Worm (Caenorhabditis elegans): ENCODE measurements around the gene T19D12.6.

T19D12.6 gene

DNA sequence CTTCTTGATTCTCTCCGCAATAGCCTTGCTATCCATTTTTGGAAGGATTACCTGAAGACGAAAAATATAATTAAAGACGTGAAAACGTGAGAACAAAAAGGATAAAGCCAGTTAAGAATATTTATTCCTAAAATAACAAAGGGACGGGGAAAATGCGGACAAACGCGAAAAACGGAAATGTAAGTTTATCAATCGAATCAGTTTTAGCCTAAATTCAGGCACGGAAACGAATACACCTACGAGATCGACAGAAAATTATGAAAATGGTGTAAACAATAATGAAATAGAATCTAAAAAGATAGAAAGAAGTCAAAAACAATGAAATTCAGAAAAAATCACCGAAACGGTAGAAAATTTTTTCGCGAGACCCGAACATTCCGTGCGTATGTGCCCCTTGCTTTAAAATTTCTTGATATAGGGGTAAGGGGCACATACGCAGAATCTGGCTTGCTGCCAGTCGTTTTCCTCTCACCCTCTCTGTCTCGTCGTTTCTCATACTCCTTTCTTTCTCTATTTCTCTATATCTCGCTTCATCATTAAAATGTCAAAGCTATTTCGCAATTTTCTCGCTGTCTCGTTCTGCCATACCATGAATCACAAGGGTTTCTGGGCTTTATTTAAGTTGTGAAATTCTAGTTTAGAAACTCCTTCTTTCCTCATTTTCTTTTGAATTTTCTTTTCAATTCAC is 54.2 kb downstream of the T19D12.6 start, which contains the start of gene icd-1 (continued):
- TF ChIP-seq zag-1 (tag; optimal IDR thresholded peaks at IDR 0.05): peak; percentile 91
- TF ChIP-seq elt-3 (tag; optimal IDR thresholded peaks at IDR 0.05): no peak
- TF ChIP-seq nhr-77 (tag; optimal IDR thresholded peaks at IDR 0.05): no peak

ce11 chrII:6587264-6587870 is 55.5 kb downstream of the T19D12.6 start, which contains the start of gene C56C10.7:
C56C10.7 (minus strand) TSS chrII:6587575.
- TF ChIP-seq ztf-4 (tag; optimal IDR thresholded peaks at IDR 0.05): peak; percentile 69
- peak; percentile 51 for TF ChIP-seq crh-2 (tag; optimal IDR thresholded peaks at IDR 0.05)
- TF ChIP-seq nhr-12 (tag; optimal IDR thresholded peaks at IDR 0.05): no peak
- TF ChIP-seq lsy-2 (tag; optimal IDR thresholded peaks at IDR 0.05): peak; percentile 25 to 50
- TF ChIP-seq sma-9 (GFP tag; optimal IDR thresholded peaks at IDR 0.05): peak; percentile 27
- no peak for TF ChIP-seq sma-9 (tag; optimal IDR thresholded peaks at IDR 0.05)
- no peak for TF ChIP-seq nhr-237 (tag; optimal IDR thresholded peaks at IDR 0.05)
- peak; percentile 40 for TF ChIP-seq ama-1 (optimal IDR thresholded peaks at IDR 0.05)
- peak; percentile 33 for TF ChIP-seq sma-3 (GFP tag; optimal IDR thresholded peaks at IDR 0.05)
